Fruit fly (Drosophila melanogaster): ENCODE measurements around the gene CG42752.

DNA sequence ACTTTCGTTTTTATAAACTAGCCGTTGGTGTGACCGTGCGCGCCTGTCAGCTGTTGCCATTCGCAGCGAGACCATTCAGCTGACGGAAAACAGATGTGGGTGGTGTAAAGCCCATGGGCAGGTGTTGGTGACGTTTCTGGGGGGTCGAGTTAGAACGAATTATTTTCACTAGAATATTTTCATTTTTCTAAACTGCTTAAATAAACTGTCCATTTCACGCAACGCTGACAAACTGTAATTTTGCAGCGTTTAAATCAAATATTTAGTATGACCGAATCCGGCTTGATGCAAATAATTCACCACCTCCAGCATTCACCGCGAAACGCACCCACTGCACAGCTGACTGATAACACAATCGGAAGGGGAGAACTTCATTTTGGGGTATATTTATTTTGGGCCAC is 44.5 kb downstream of the CG42752 start, which contains the start of the genes CG10383 and CG10338:
- TF ChIP-seq CTCF (optimal IDR thresholded peaks at IDR 0.05) (no peak), CG8478 (optimal IDR thresholded peaks at IDR 0.05) (no peak)
